Worm (Caenorhabditis elegans) whole organism, L3 larva: ENCODE data around the gene T26C5.4.

Source experiments
- ama-1 ChIP-seq: fragments of 150-350 bp; optimal IDR thresholded peaks from 2 replicates; lab custom pipeline; 2018
- elt-3 ChIP-seq, 3 experiments: fragments of 150-350 bp in 1 of 3; sonication (generic microtip) in 2 of 3; optimal IDR thresholded peaks; 2 replicates in 2 of 3; 4 replicates in 1 of 3; lab custom pipeline; 2014 to 2017; ENCODE audit warnings: missing biosample characterization in 3 of 3, missing genetic modification characterization in 3 of 3
- fos-1 ChIP-seq: fragments of 150-350 bp; optimal IDR thresholded peaks from 2 replicates; lab custom pipeline; 2014; ENCODE audit warnings: missing biosample characterization, missing genetic modification characterization
- skn-1 ChIP-seq: fragments of 150-350 bp; optimal IDR thresholded peaks from 2 replicates; lab custom pipeline; 2014; ENCODE audit warnings: missing biosample characterization, missing genetic modification characterization
- tbx-2 ChIP-seq: sonication (generic microtip); optimal IDR thresholded peaks from 2 replicates; lab custom pipeline; 2016; ENCODE audit warnings: mild to moderate bottlenecking, missing genetic modification characterization, missing compliant biosample characterization
- ztf-11 ChIP-seq: fragments of 150-350 bp; optimal IDR thresholded peaks from 2 replicates; lab custom pipeline; 2014; ENCODE audit warnings: missing biosample characterization, missing genetic modification characterization

DNA sequence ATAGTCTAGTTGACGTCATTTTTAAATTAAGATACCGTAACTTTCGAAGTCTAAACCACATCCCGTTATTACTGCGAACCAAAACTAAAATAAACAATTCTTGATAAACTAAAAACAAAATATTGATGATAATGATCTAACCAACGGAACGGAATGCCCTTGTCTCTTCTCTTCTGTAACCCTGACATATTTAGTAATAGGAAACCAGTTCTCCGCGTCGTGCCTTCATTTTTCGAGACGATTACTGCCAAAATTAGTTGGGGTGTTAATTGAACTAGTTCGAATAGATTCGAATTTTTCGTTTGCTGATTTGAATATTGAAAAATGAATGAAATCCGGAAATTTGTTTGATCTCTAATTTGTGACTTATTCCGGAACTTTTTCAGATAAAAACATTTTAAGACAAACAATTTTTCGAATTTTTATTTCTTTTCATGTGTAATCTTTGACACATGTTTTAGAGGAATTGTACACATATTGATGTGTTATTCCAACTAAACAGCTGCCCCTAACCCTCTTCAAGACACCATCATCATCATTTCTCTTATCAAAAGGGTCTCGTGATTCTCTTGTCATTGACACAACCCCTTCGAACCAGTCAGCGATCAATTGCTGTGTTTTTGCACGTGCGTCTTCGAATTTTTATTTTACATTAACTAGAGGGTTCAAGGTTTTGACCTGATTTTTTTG is 33.5 kb upstream of the T26C5.4 start:
- TF ChIP-seq elt-3 (tag; optimal IDR thresholded peaks at IDR 0.05; lab: Kevin White, UChicago) (peak in 1 of 3 experiments; percentile 51), ama-1 (lab: Kevin White, UChicago) (peak; percentile 24), fos-1 (tag; lab: Kevin White, UChicago) (peak; percentile 74), skn-1 (peak; percentile 70), ztf-11 (tag; lab: Kevin White, UChicago) (no peak), tbx-2 (tag; lab: Kevin White, UChicago) (no peak)
